Fruit fly (Drosophila melanogaster) whole organism, wandering third instar larva: ENCODE data around the gene lectin-28C.
A peak's percentile ranks its signal among the peaks of the same experiment; 100 is the strongest.

ENCODE experiments used
- Abd-B ChIP-seq: fragments of >200 bp; optimal IDR thresholded peaks from 2 replicates; lab custom pipeline; 2017; ENCODE audit warnings: missing biosample characterization, missing genetic modification characterization
- CG9705 ChIP-seq: fragments of 200-800 bp; sonication (Bioruptor generic); optimal IDR thresholded peaks from 2 replicates; lab custom pipeline; 2018; ENCODE audit warnings: missing biosample characterization, mild to moderate bottlenecking, missing genetic modification characterization
- CrebA ChIP-seq: fragments of 200-800 bp; sonication (Bioruptor generic); optimal IDR thresholded peaks from 2 replicates; lab custom pipeline; 2016; ENCODE audit warnings: missing biosample characterization, mild to moderate bottlenecking, missing genetic modification characterization, borderline replicate concordance
- Dfd ChIP-seq: fragments of >200 bp; optimal IDR thresholded peaks from 2 replicates; lab custom pipeline; 2017; ENCODE audit warnings: missing biosample characterization, missing genetic modification characterization
- Dif ChIP-seq: fragments of 200-275, 200-300 bp; sonication (Bioruptor generic); optimal IDR thresholded peaks from 2 replicates; lab custom pipeline; 2018; ENCODE audit warnings: missing biosample characterization, missing genetic modification characterization; ENCODE audit not compliant: partially characterized antibody
- GATAd ChIP-seq: sonication (Bioruptor generic); optimal IDR thresholded peaks from 2 replicates; lab custom pipeline; 2016; ENCODE audit warnings: missing biosample characterization, missing genetic modification characterization
- HLH106 ChIP-seq: fragments of 200-800 bp; optimal IDR thresholded peaks from 3 replicates; lab custom pipeline; 2019; ENCODE audit warnings: missing biosample characterization, mild to moderate bottlenecking, missing genetic modification characterization, moderate library complexity
- Hr78 ChIP-seq: fragments of >200 bp; optimal IDR thresholded peaks from 2 replicates; lab custom pipeline; 2017; ENCODE audit warnings: missing biosample characterization, missing genetic modification characterization
- Hr83 ChIP-seq: fragments of 200-300 bp; sonication (Bioruptor generic); optimal IDR thresholded peaks from 2 replicates; lab custom pipeline; 2016; ENCODE audit warnings: missing biosample characterization, mild to moderate bottlenecking, missing genetic modification characterization, moderate library complexity; ENCODE audit not compliant: poor library complexity, severe bottlenecking
- Jra ChIP-seq: sonication (Bioruptor generic); optimal IDR thresholded peaks from 2 replicates; lab custom pipeline; 2016; ENCODE audit warnings: missing biosample characterization, missing genetic modification characterization
- Myc ChIP-seq: fragments of >200 bp; optimal IDR thresholded peaks from 2 replicates; lab custom pipeline; 2017
- N ChIP-seq: fragments of >200 bp; optimal IDR thresholded peaks from 2 replicates; lab custom pipeline; 2018; ENCODE audit warnings: missing biosample characterization, missing external identifiers, missing genetic modification characterization
- OdsH ChIP-seq: fragments of 200-800 bp; sonication (Bioruptor generic); optimal IDR thresholded peaks from 2 replicates; lab custom pipeline; 2016; ENCODE audit warnings: missing biosample characterization, mild to moderate bottlenecking, missing genetic modification characterization
- Rel ChIP-seq, 2 experiments: fragments of 200-800 bp; sonication (Bioruptor generic) in 1 of 2; optimal IDR thresholded peaks; 2 replicates in 1 of 2; 3 replicates in 1 of 2; lab custom pipeline; 2016 to 2019; ENCODE audit warnings: mild to moderate bottlenecking in 2 of 2, missing biosample characterization in 2 of 2, missing genetic modification characterization in 2 of 2, moderate library complexity in 1 of 2
- Sp1 ChIP-seq: fragments of 200-800 bp; sonication (Bioruptor generic); optimal IDR thresholded peaks from 3 replicates; lab custom pipeline; 2019; ENCODE audit warnings: missing biosample characterization, mild to moderate bottlenecking, missing genetic modification characterization, moderate library complexity
- Vsx2 ChIP-seq: fragments of 200-300, 225-300 bp; sonication (Bioruptor generic); optimal IDR thresholded peaks from 2 replicates; lab custom pipeline; 2018; ENCODE audit warnings: missing biosample characterization, missing genetic modification characterization; ENCODE audit not compliant: partially characterized antibody
- br ChIP-seq: fragments of 200-800 bp; sonication (Bioruptor generic); optimal IDR thresholded peaks from 2 replicates; lab custom pipeline; 2016; ENCODE audit warnings: missing biosample characterization, missing genetic modification characterization
- brk ChIP-seq: fragments of 200-800 bp; sonication (Bioruptor generic); optimal IDR thresholded peaks from 2 replicates; lab custom pipeline; 2016; ENCODE audit warnings: missing biosample characterization, mild to moderate bottlenecking, missing genetic modification characterization
- dl ChIP-seq, 2 experiments: fragments of 175-275, 200-275 bp in 1 of 2; fragments of 200-275 bp in 1 of 2; sonication (Bioruptor generic); optimal IDR thresholded peaks; lab custom pipeline; 2018; ENCODE audit warnings: mild to moderate bottlenecking in 2 of 2, missing biosample characterization in 2 of 2, missing genetic modification characterization in 2 of 2, moderate library complexity in 2 of 2; ENCODE audit not compliant: partially characterized antibody in 2 of 2, insufficient read depth in 1 of 2
- dsf ChIP-seq: sonication (Bioruptor generic); optimal IDR thresholded peaks from 2 replicates; lab custom pipeline; 2016; ENCODE audit warnings: missing biosample characterization, missing genetic modification characterization, borderline replicate concordance
- ey ChIP-seq: fragments of 200-800 bp; sonication (Bioruptor generic); optimal IDR thresholded peaks from 2 replicates; lab custom pipeline; 2016; ENCODE audit warnings: missing biosample characterization, missing genetic modification characterization
- foxo ChIP-seq, 2 experiments: fragments of 200-800 bp; sonication (Bioruptor generic); optimal IDR thresholded peaks; 2 replicates in 1 of 2; 3 replicates in 1 of 2; lab custom pipeline; 2016 to 2017; ENCODE audit warnings: missing biosample characterization in 2 of 2, missing genetic modification characterization in 2 of 2
- fru ChIP-seq: fragments of 200-800 bp; sonication (Bioruptor generic); optimal IDR thresholded peaks from 3 replicates; lab custom pipeline; 2016; ENCODE audit warnings: missing biosample characterization, mild to moderate bottlenecking, missing genetic modification characterization
- h ChIP-seq: fragments of 200-800 bp; sonication (Bioruptor generic); optimal IDR thresholded peaks from 3 replicates; lab custom pipeline; 2016; ENCODE audit warnings: missing biosample characterization, mild to moderate bottlenecking, missing genetic modification characterization
- jim ChIP-seq: fragments of 175-275, 200-325 bp; sonication (Bioruptor generic); optimal IDR thresholded peaks from 2 replicates; lab custom pipeline; 2016; ENCODE audit warnings: missing biosample characterization, mild to moderate bottlenecking, missing genetic modification characterization
- pan ChIP-seq: fragments of >200 bp; optimal IDR thresholded peaks from 2 replicates; lab custom pipeline; 2017
- psq ChIP-seq: fragments of 200-800 bp; sonication (Bioruptor generic); optimal IDR thresholded peaks from 3 replicates; lab custom pipeline; 2017; ENCODE audit warnings: missing biosample characterization, mild to moderate bottlenecking, missing genetic modification characterization, moderate library complexity
- rgr ChIP-seq: fragments of 200-800 bp; sonication (Bioruptor generic); optimal IDR thresholded peaks from 3 replicates; lab custom pipeline; 2016; ENCODE audit warnings: missing biosample characterization, mild to moderate bottlenecking, missing genetic modification characterization
- sage ChIP-seq: fragments of 200-800 bp; sonication (Bioruptor generic); optimal IDR thresholded peaks from 2 replicates; lab custom pipeline; 2016; ENCODE audit warnings: missing biosample characterization, mild to moderate bottlenecking, missing genetic modification characterization
- sv ChIP-seq: fragments of 200-800 bp; sonication (Bioruptor generic); optimal IDR thresholded peaks from 3 replicates; lab custom pipeline; 2016; ENCODE audit warnings: missing biosample characterization, missing genetic modification characterization
- tai ChIP-seq: sonication (Bioruptor generic); optimal IDR thresholded peaks from 2 replicates; lab custom pipeline; 2016; ENCODE audit warnings: missing biosample characterization, missing genetic modification characterization
- usp ChIP-seq: fragments of >200 bp; optimal IDR thresholded peaks from 2 replicates; lab custom pipeline; 2017; ENCODE audit warnings: missing biosample characterization, missing genetic modification characterization

lectin-28C gene

DNA sequence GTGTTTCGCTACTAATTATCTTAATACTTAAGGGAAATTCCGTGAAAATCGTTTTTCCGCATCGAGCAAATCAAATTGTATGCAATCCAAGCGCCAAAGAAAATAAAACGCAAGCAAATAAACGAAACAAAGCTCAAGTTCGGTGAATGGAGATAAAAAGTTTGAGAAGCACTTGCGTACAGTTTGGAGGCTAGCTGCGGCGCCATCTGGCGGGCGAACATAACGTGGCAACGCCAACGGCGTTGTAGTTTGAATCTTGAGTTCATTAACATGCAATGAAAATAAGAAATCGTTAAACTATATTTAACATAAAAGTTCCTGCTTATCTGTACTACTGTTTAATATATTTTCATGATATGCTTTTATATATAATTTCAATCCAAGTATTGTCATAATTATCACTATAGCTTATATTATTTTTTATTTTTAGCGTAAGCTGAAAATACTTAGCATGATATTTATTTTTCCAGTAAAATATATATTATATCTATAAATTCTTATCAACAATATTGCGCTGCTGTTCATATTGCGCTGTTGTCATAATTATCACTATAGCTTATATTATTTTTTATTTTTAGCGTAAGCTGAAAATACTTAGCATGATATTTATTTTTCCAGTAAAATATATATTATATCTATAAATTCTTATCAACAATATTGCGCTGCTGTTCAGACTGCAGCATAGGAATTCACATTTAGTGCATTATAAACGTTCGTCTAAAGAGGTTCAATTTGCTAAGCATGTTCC, at the start of gene lectin-28C:
Gene lectin-28C, plus strand, starts transcription at position 698 of the 748 bp plus-strand sequence.
- TF ChIP-seq Vsx2 (GFP tag; lab: Kevin White, UChicago) (peak; percentile 10), Myc (lab: Kevin White, UChicago) (peak; percentile 86), foxo (GFP tag; optimal IDR thresholded peaks at IDR 0.05; lab: Kevin White, UChicago) (peak in 1 of 2 experiments; percentile 0)

dm6 chr2L:7807563-7807962, 49.3 kb upstream of the lectin-28C start:
- no peak for TF ChIP-seq Hr83 (GFP tag; lab: Kevin White, UChicago)
- no peak for TF ChIP-seq sage (GFP tag; lab: Kevin White, UChicago)
- no peak for TF ChIP-seq ey (GFP tag; lab: Kevin White, UChicago)

DNA sequence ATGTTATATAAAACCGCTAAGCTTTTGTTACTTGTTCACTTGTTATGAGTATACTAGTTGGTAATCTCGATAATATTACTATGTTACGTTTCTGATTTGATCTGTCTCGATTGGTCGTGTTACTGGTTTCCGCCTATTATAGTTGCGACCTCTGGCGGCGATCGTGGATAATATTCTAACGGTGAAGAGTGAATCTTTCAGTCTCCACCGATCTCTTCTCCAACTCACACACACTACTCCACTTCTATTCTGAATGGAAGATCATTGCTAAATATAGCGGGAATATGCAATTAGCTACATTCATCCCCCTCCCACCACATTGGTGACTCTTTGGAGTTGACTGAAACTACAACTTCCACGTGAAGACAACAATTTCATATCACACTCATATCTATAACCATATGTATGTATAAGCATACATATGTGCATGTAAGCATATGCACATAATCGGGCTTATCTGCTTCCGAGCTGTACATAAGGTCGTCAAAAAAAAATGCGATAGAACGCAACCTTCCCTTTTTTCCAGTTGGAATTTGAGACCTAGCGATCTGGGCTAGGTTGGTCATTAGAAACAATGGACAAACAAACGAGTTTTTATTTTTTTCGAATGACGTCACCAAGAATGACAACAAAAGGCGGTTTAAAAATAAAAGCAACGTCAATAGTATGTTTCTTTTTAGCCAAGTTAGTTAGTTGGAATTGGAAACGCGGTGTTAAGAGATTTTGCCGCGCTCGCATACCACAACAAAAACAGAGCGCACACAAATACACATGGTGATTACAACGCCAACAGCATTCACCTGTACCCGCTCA, 47.8 kb upstream of the lectin-28C start:
- no peak for TF ChIP-seq psq
- TF ChIP-seq rgr (GFP tag; lab: Kevin White, UChicago), result no peak
- TF ChIP-seq brk (GFP tag; lab: Kevin White, UChicago), result peak; percentile 16
- TF ChIP-seq jim (GFP tag; lab: Kevin White, UChicago), result peak; percentile 18
- no peak for TF ChIP-seq tai (GFP tag; lab: Kevin White, UChicago)
- TF ChIP-seq br (GFP tag; lab: Kevin White, UChicago), result no peak
- TF ChIP-seq Rel (GFP tag; optimal IDR thresholded peaks at IDR 0.05; lab: Kevin White, UChicago), result no peak
- no peak for TF ChIP-seq Rel (tag; optimal IDR thresholded peaks at IDR 0.05; lab: Kevin White, UChicago)
- no peak for TF ChIP-seq OdsH (GFP tag; lab: Kevin White, UChicago)
- TF ChIP-seq, all 38 proteins: peak for 2

dm6 chr2L:7809699-7810088, 47.2 kb upstream of the lectin-28C start:
- TF ChIP-seq jim (GFP tag; lab: Kevin White, UChicago) (no peak), br (GFP tag; lab: Kevin White, UChicago) (peak; percentile 40), dsf (GFP tag; lab: Kevin White, UChicago) (no peak), ey (GFP tag; lab: Kevin White, UChicago) (peak; percentile 6), N (GFP tag; lab: Kevin White, UChicago) (peak; percentile 71), rgr (GFP tag; lab: Kevin White, UChicago) (peak; percentile 41), Vsx2 (GFP tag; lab: Kevin White, UChicago) (peak; percentile 99), Sp1 (GFP tag; lab: Kevin White, UChicago) (peak; percentile 26), CG9705 (peak; percentile 19), h (peak; percentile 59), Rel (GFP tag; optimal IDR thresholded peaks at IDR 0.05; lab: Kevin White, UChicago) (no peak), Rel (tag; optimal IDR thresholded peaks at IDR 0.05; lab: Kevin White, UChicago) (peak; percentile 68), Hr78 (no peak), Hr83 (GFP tag; lab: Kevin White, UChicago) (peak; percentile 95), dl (GFP tag; optimal IDR thresholded peaks at IDR 0.05; lab: Kevin White, UChicago; ENCODE audit: insufficient read depth in 1 of 2, partially characterized antibody in 2 of 2) (peak; percentile 93 to 95), psq (peak; percentile 30), pan (no peak), OdsH (GFP tag; lab: Kevin White, UChicago) (no peak), Jra (peak; percentile 39), tai (GFP tag; lab: Kevin White, UChicago) (no peak), Dif (GFP tag; lab: Kevin White, UChicago) (peak; percentile 99), sage (GFP tag; lab: Kevin White, UChicago) (no peak), usp (GFP tag; lab: Kevin White, UChicago) (no peak), sv (GFP tag; lab: Kevin White, UChicago) (no peak), fru (peak; percentile 53)

DNA sequence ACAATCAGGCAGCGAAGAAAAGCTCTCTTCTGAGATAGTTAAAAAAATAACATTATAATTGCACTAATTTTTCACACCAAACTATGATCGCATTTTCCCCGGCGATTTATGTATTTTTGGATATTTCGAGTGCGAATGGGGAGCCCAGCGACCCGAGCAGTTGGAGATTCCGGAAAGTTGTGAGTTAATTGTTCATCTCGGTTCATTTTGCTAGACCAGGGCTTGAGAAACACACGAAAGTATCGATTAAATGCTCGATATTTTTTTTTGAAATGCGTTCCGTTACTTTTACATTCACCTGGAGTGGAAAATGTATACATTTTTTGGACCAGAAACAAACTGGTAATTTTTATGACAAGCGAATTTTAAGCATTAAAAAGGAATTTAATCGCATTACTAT, 46.4 kb upstream of the lectin-28C start, which contains the start of gene Cdc14:
Gene Cdc14, minus strand, starts transcription at position 185 of the 400 bp plus-strand sequence.
- TF ChIP-seq foxo (GFP tag; optimal IDR thresholded peaks at IDR 0.05; lab: Kevin White, UChicago), result peak in 1 of 2 experiments; percentile 4
- TF ChIP-seq Abd-B (GFP tag; lab: Kevin White, UChicago), result no peak
- TF ChIP-seq Hr83 (GFP tag; lab: Kevin White, UChicago), result peak; percentile 60
- TF ChIP-seq Hr78, result no peak
- peak; percentile 6 for TF ChIP-seq br (GFP tag; lab: Kevin White, UChicago)
- peak; percentile 28 for TF ChIP-seq Vsx2 (GFP tag; lab: Kevin White, UChicago)
- peak; percentile 3 for TF ChIP-seq Sp1 (GFP tag; lab: Kevin White, UChicago)
- no peak for TF ChIP-seq psq
- TF ChIP-seq tai (GFP tag; lab: Kevin White, UChicago), result no peak
- TF ChIP-seq rgr (GFP tag; lab: Kevin White, UChicago), result no peak
- TF ChIP-seq GATAd (GFP tag; lab: Kevin White, UChicago), result no peak
- peak; percentile 5 for TF ChIP-seq fru
- no peak for TF ChIP-seq Dfd (GFP tag; lab: Kevin White, UChicago)
- no peak for TF ChIP-seq HLH106 (tag; lab: Kevin White, UChicago)
- TF ChIP-seq ey (GFP tag; lab: Kevin White, UChicago), result no peak
- no peak for TF ChIP-seq CrebA (GFP tag; lab: Kevin White, UChicago)
- TF ChIP-seq Rel (GFP tag; optimal IDR thresholded peaks at IDR 0.05; lab: Kevin White, UChicago), result no peak
- peak; percentile 59 for TF ChIP-seq Rel (tag; optimal IDR thresholded peaks at IDR 0.05; lab: Kevin White, UChicago)
- TF ChIP-seq jim (GFP tag; lab: Kevin White, UChicago), result no peak
